Fruit fly (Drosophila melanogaster) whole organism, embryonic: ENCODE measurements around the gene CG32488.

ENCODE experiments used
- Abd-B ChIP-seq: fragments of 200-800 bp; sonication (Bioruptor generic); optimal IDR thresholded peaks from 2 replicates; lab custom pipeline; 2018; ENCODE audit warnings: missing biosample characterization, mild to moderate bottlenecking, missing genetic modification characterization, moderate library complexity
- Aef1 ChIP-seq: fragments of 200-800 bp; sonication (Bioruptor generic); IDR thresholded peaks from 3 replicates; pipeline ENCODE4 v1.3.6; 2022; ENCODE audit warnings: missing biosample characterization, missing genetic modification characterization
- Asciz ChIP-seq: fragments of 200-800 bp; sonication (Bioruptor generic); optimal IDR thresholded peaks from 2 replicates; lab custom pipeline; 2017; ENCODE audit warnings: missing biosample characterization, mild to moderate bottlenecking, missing genetic modification characterization, missing genetic modification reagents
- BtbVII ChIP-seq: fragments of 200-800 bp; sonication (Bioruptor generic); optimal IDR thresholded peaks from 3 replicates; lab custom pipeline; 2017; ENCODE audit warnings: missing biosample characterization, mild to moderate bottlenecking, missing genetic modification characterization
- CG10267 ChIP-seq: fragments of 200-800 bp; sonication (Bioruptor generic); optimal IDR thresholded peaks from 2 replicates; lab custom pipeline; 2018; ENCODE audit warnings: missing biosample characterization, mild to moderate bottlenecking, missing genetic modification characterization, moderate library complexity
- CG10565 ChIP-seq: fragments of 200-800 bp; sonication (Bioruptor generic); optimal IDR thresholded peaks from 3 replicates; lab custom pipeline; 2016; ENCODE audit warnings: missing biosample characterization, mild to moderate bottlenecking, missing genetic modification characterization
- CG10959 ChIP-seq: fragments of 200-800 bp; sonication (Bioruptor generic); IDR thresholded peaks from 2 replicates; pipeline ENCODE4 v1.3.6; 2022; ENCODE audit warnings: missing biosample characterization, missing genetic modification characterization
- CG11695 ChIP-seq: fragments of 200-800 bp; sonication (Bioruptor generic); IDR thresholded peaks from 3 replicates; pipeline ENCODE4 v1.3.6; 2022; ENCODE audit warnings: missing biosample characterization, missing genetic modification characterization
- CG12071 ChIP-seq: fragments of 200-800 bp; sonication (Bioruptor generic); optimal IDR thresholded peaks from 3 replicates; lab custom pipeline; 2018; ENCODE audit warnings: missing biosample characterization, mild to moderate bottlenecking, missing genetic modification characterization
- CG14441 ChIP-seq: fragments of 200-800 bp; sonication (Bioruptor generic); IDR thresholded peaks from 2 replicates; pipeline ENCODE4 v1.3.6; 2022; ENCODE audit warnings: missing biosample characterization, missing genetic modification characterization
- CG15269 ChIP-seq: fragments of 200-800 bp; sonication (Bioruptor generic); optimal IDR thresholded peaks from 2 replicates; lab custom pipeline; 2018; ENCODE audit warnings: missing biosample characterization, mild to moderate bottlenecking, missing genetic modification characterization, moderate library complexity
- CG15601 ChIP-seq: fragments of 200-800 bp; sonication (Bioruptor generic); optimal IDR thresholded peaks from 3 replicates; lab custom pipeline; 2019; ENCODE audit warnings: missing biosample characterization, mild to moderate bottlenecking, missing genetic modification characterization, moderate library complexity
- CG16863 ChIP-seq: fragments of 200-800 bp; sonication (Bioruptor generic); optimal IDR thresholded peaks from 3 replicates; lab custom pipeline; 2016; ENCODE audit warnings: missing biosample characterization, missing genetic modification characterization
- CG17359 ChIP-seq: fragments of 200-800 bp; sonication (Bioruptor generic); optimal IDR thresholded peaks from 3 replicates; lab custom pipeline; 2018; ENCODE audit warnings: missing biosample characterization, mild to moderate bottlenecking, missing genetic modification characterization, moderate library complexity
- CG30403 ChIP-seq: fragments of 200-800 bp; sonication (Bioruptor generic); optimal IDR thresholded peaks from 3 replicates; lab custom pipeline; 2016; ENCODE audit warnings: missing biosample characterization, missing genetic modification characterization
- CG31388 ChIP-seq: fragments of 200-800 bp; sonication (Bioruptor generic); optimal IDR thresholded peaks from 2 replicates; lab custom pipeline; 2016; ENCODE audit warnings: missing biosample characterization, missing genetic modification characterization
- CG4404 ChIP-seq: fragments of 200-800 bp; sonication (Bioruptor generic); IDR thresholded peaks from 2 replicates; pipeline ENCODE4 v1.3.6; 2022; ENCODE audit warnings: missing biosample characterization, missing genetic modification characterization
- CG6654 ChIP-seq: fragments of 200-800 bp; sonication (Bioruptor generic); optimal IDR thresholded peaks from 2 replicates; lab custom pipeline; 2017; ENCODE audit warnings: missing biosample characterization, mild to moderate bottlenecking, missing genetic modification characterization
- CG9727 ChIP-seq: fragments of 200-800 bp; sonication (Bioruptor generic); optimal IDR thresholded peaks from 3 replicates; lab custom pipeline; 2017; ENCODE audit warnings: missing biosample characterization, mild to moderate bottlenecking, missing genetic modification characterization
- CG9932 ChIP-seq: fragments of 200-800 bp; sonication (Bioruptor generic); IDR thresholded peaks from 2 replicates; pipeline ENCODE4 v1.3.6; 2022; ENCODE audit warnings: missing biosample characterization, missing genetic modification characterization
- D19A ChIP-seq: fragments of 200-800 bp; optimal IDR thresholded peaks from 3 replicates; lab custom pipeline; 2019; ENCODE audit warnings: missing biosample characterization, mild to moderate bottlenecking, missing genetic modification characterization, moderate library complexity
- Dek ChIP-seq: fragments of 200-800 bp; sonication (Bioruptor generic); optimal IDR thresholded peaks from 3 replicates; lab custom pipeline; 2019; ENCODE audit warnings: missing biosample characterization, mild to moderate bottlenecking, missing genetic modification characterization, moderate library complexity
- Dll ChIP-seq: fragments of 200-800 bp; sonication (Bioruptor generic); IDR thresholded peaks from 4 replicates; pipeline ENCODE4 v1.3.6; 2022; ENCODE audit warnings: missing biosample characterization, missing genetic modification characterization; ENCODE audit not compliant: partially characterized antibody
- Fer1 ChIP-seq: fragments of 200-800 bp; sonication (Bioruptor generic); optimal IDR thresholded peaks from 2 replicates; lab custom pipeline; 2017; ENCODE audit warnings: missing biosample characterization, mild to moderate bottlenecking, missing genetic modification characterization
- HHEX ChIP-seq: fragments of 200-800 bp; sonication (Bioruptor generic); optimal IDR thresholded peaks from 3 replicates; lab custom pipeline; 2017; ENCODE audit warnings: missing biosample characterization, mild to moderate bottlenecking, missing genetic modification characterization, missing genetic modification reagents
- Hr3 ChIP-seq: fragments of 200-800 bp; sonication (Bioruptor generic); optimal IDR thresholded peaks from 3 replicates; lab custom pipeline; 2016; ENCODE audit warnings: missing biosample characterization, missing genetic modification characterization
- Ptx1 ChIP-seq: fragments of 200-800 bp; sonication (Bioruptor generic); IDR thresholded peaks from 2 replicates; pipeline ENCODE4 v1.3.6; 2022; ENCODE audit warnings: missing biosample characterization, missing genetic modification characterization
- Six4 ChIP-seq: fragments of 200-800 bp; sonication (Bioruptor generic); optimal IDR thresholded peaks from 2 replicates; lab custom pipeline; 2016; ENCODE audit warnings: missing biosample characterization, missing genetic modification characterization
- Sox102F ChIP-seq: fragments of 200-800 bp; sonication (Bioruptor generic); optimal IDR thresholded peaks from 2 replicates; lab custom pipeline; 2018; ENCODE audit warnings: missing biosample characterization, mild to moderate bottlenecking, missing genetic modification characterization, moderate library complexity
- Sry-δ ChIP-seq: fragments of 200-800 bp; sonication (Bioruptor generic); optimal IDR thresholded peaks from 2 replicates; lab custom pipeline; 2016; ENCODE audit warnings: missing biosample characterization, missing genetic modification characterization
- Ssrp ChIP-seq: fragments of 200-800 bp; sonication (Bioruptor generic); optimal IDR thresholded peaks from 2 replicates; lab custom pipeline; 2018; ENCODE audit warnings: missing biosample characterization, mild to moderate bottlenecking, missing genetic modification characterization, moderate library complexity
- br ChIP-seq: fragments of >200 bp; optimal IDR thresholded peaks from 2 replicates; lab custom pipeline; 2017
- corto ChIP-seq: fragments of 200-800 bp; sonication (Bioruptor generic); optimal IDR thresholded peaks from 2 replicates; lab custom pipeline; 2016; ENCODE audit warnings: missing biosample characterization, mild to moderate bottlenecking, missing genetic modification characterization, moderate library complexity
- da ChIP-seq: fragments of 200-800 bp; sonication (Bioruptor generic); optimal IDR thresholded peaks from 2 replicates; lab custom pipeline; 2016; ENCODE audit warnings: missing biosample characterization, missing genetic modification characterization
- dpn ChIP-seq, 2 experiments: fragments of 200-800 bp; sonication (Bioruptor generic); optimal IDR thresholded peaks; 3 replicates each; lab custom pipeline; 2016; ENCODE audit warnings: missing biosample characterization in 2 of 2, missing genetic modification characterization in 2 of 2
- fd3F ChIP-seq: fragments of 200-800 bp; sonication (Bioruptor generic); optimal IDR thresholded peaks from 2 replicates; lab custom pipeline; 2018; ENCODE audit warnings: missing biosample characterization, mild to moderate bottlenecking, missing genetic modification characterization, moderate library complexity
- gem ChIP-seq: fragments of 200-800 bp; sonication (Bioruptor generic); optimal IDR thresholded peaks from 2 replicates; lab custom pipeline; 2019; ENCODE audit warnings: missing biosample characterization, mild to moderate bottlenecking, missing genetic modification characterization, moderate library complexity
- gt ChIP-seq: fragments of 200-800 bp; sonication (Bioruptor generic); IDR thresholded peaks from 2 replicates; pipeline ENCODE4 v1.3.6; 2022; ENCODE audit warnings: missing biosample characterization, missing genetic modification characterization
- jigr1 ChIP-seq: fragments of 200-800 bp; sonication (Bioruptor generic); IDR thresholded peaks from 3 replicates; pipeline ENCODE4 v1.3.6; 2022; ENCODE audit warnings: missing biosample characterization, missing genetic modification characterization
- klu ChIP-seq: fragments of 200-800 bp; sonication (Bioruptor generic); IDR thresholded peaks from 2 replicates; pipeline ENCODE4 v1.3.6; 2022; ENCODE audit warnings: missing biosample characterization, missing genetic modification characterization
- lola ChIP-seq, 3 experiments: fragments of >200 bp in 2 of 3; fragments of 200-800 bp in 1 of 3; sonication (Bioruptor generic) in 1 of 3; optimal IDR thresholded peaks; 2 replicates each; lab custom pipeline; 2017 to 2019; ENCODE audit warnings: missing biosample characterization in 3 of 3, missing genetic modification characterization in 3 of 3, mild to moderate bottlenecking in 1 of 3, moderate library complexity in 1 of 3
- org-1 ChIP-seq: fragments of 200-800 bp; sonication (Bioruptor generic); optimal IDR thresholded peaks from 2 replicates; lab custom pipeline; 2017; ENCODE audit warnings: missing biosample characterization, missing genetic modification characterization
- ranshi ChIP-seq: fragments of 200-800 bp; sonication (Bioruptor generic); IDR thresholded peaks from 2 replicates; pipeline ENCODE4 v1.3.6; 2022; ENCODE audit warnings: missing biosample characterization, missing genetic modification characterization
- row ChIP-seq: fragments of 200-800 bp; sonication (Bioruptor generic); IDR thresholded peaks from 3 replicates; pipeline ENCODE4 v1.3.6; 2022; ENCODE audit warnings: missing biosample characterization, missing genetic modification characterization
- sens ChIP-seq: fragments of 200-800 bp; sonication (Bioruptor generic); peaks from one replicate; lab custom pipeline; 2016; ENCODE audit warnings: missing biosample characterization, missing genetic modification characterization
- sisA ChIP-seq: fragments of 200-800 bp; sonication (Bioruptor generic); IDR thresholded peaks from 2 replicates; pipeline ENCODE4 v1.3.6; 2022; ENCODE audit warnings: missing biosample characterization, missing genetic modification characterization
- sna ChIP-seq: fragments of 200-800 bp; sonication (Bioruptor generic); IDR thresholded peaks from 2 replicates; pipeline ENCODE4 v1.3.6; 2022; ENCODE audit warnings: missing biosample characterization, missing genetic modification characterization; ENCODE audit not compliant: partially characterized antibody
- stc ChIP-seq: fragments of 200-800 bp; sonication (Bioruptor generic); IDR thresholded peaks from 2 replicates; pipeline ENCODE4 v1.3.6; 2022; ENCODE audit warnings: missing biosample characterization, missing genetic modification characterization
- unpg ChIP-seq: fragments of 200-800 bp; sonication (Bioruptor generic); optimal IDR thresholded peaks from 3 replicates; lab custom pipeline; 2018; ENCODE audit warnings: missing biosample characterization, mild to moderate bottlenecking, missing genetic modification characterization, moderate library complexity
- vvl ChIP-seq: fragments of 200-800 bp; sonication (Bioruptor generic); IDR thresholded peaks from 2 replicates; pipeline ENCODE4 v1.3.6; 2022; ENCODE audit warnings: missing biosample characterization, missing genetic modification characterization

The CG32488 gene

dm6 chr3L:3045256-3045743, 29.4 kb upstream of the CG32488 start (continued):
- TF ChIP-seq CG10267 (tag; lab: Kevin White, UChicago) (peak; percentile 32), jigr1 (no peak), vvl (GFP tag; lab: Robert Waterston, UW) (peak; percentile 56; the same call in 1 of the 2 replicates), Dll (no peak), CG16863 (GFP tag; lab: Kevin White, UChicago) (no peak), CG31388 (GFP tag; lab: Kevin White, UChicago) (no peak), CG30403 (peak; percentile 27), Sox102F (GFP tag; lab: Kevin White, UChicago) (peak; percentile 61), sisA (0 out of 2 replicates have a peak, but pooled peaks have one; percentile 20), sna (no peak), Aef1 (peak; percentile 25; the same call in 1 of the 3 replicates), row (GFP tag; lab: Robert Waterston, UW) (peak; percentile 51; the same call in 2 of the 3 replicates), da (no peak), CG15269 (tag; lab: Kevin White, UChicago) (peak; percentile 57), D19A (tag; lab: Kevin White, UChicago) (peak; percentile 31), fd3F (GFP tag; lab: Kevin White, UChicago) (peak; percentile 23), Fer1 (GFP tag; lab: Kevin White, UChicago) (peak; percentile 34), CG6654 (GFP tag; lab: Kevin White, UChicago) (no peak), Sry-δ (no peak), CG12071 (no peak), CG15601 (tag; lab: Kevin White, UChicago) (peak; percentile 11), HHEX (GFP tag; lab: Kevin White, UChicago) (peak; percentile 10), CG4404 (GFP tag; lab: Robert Waterston, UW) (no peak), CG11695 (GFP tag; lab: Robert Waterston, UW) (peak; percentile 33; the same call in 1 of the 3 replicates), ranshi (no peak), br (lab: Kevin White, UChicago) (no peak), Abd-B (peak; percentile 36), gem (tag; lab: Kevin White, UChicago) (peak; percentile 67), BtbVII (peak; percentile 1), Ssrp (tag; lab: Kevin White, UChicago) (peak; percentile 26), Ptx1 (GFP tag; lab: Robert Waterston, UW) (peak; percentile 56), Hr3 (GFP tag; lab: Kevin White, UChicago) (peak; percentile 35), org-1 (GFP tag; lab: Kevin White, UChicago) (peak; percentile 26), corto (GFP tag; lab: Kevin White, UChicago) (peak; percentile 88), CG9932 (no peak), CG10959 (GFP tag; lab: Robert Waterston, UW) (no peak), sens (GFP tag; lab: Kevin White, UChicago) (peak; percentile 70), CG9727 (peak; percentile 43), Six4 (GFP tag; lab: Kevin White, UChicago) (peak; percentile 5), CG17359 (tag; lab: Kevin White, UChicago) (peak; percentile 57), stc (peak; percentile 29; the same call in 1 of the 2 replicates), dpn (GFP tag; optimal IDR thresholded peaks at IDR 0.05; lab: Kevin White, UChicago) (peak in 1 of 2 experiments; percentile 33), gt (GFP tag; lab: Robert Waterston, UW) (no peak), CG10565 (GFP tag; lab: Kevin White, UChicago) (no peak), klu (GFP tag; lab: Robert Waterston, UW) (no peak), Asciz (GFP tag; lab: Kevin White, UChicago) (peak; percentile 50), CG14441 (GFP tag; lab: Robert Waterston, UW) (peak; percentile 27; the same call in 1 of the 2 replicates), Dek (tag; lab: Kevin White, UChicago) (peak; percentile 7), unpg (GFP tag; lab: Kevin White, UChicago) (peak; percentile 43), lola (GFP tag; optimal IDR thresholded peaks at IDR 0.05; lab: Kevin White, UChicago) (peak in 1 of 3 experiments; percentile 22)
